Worm (Caenorhabditis elegans) whole organism, L1 larva: ENCODE measurements around the gene dos-3.

Experiments
- Y116A8C.19 ChIP-seq: sonication (generic microtip); optimal IDR thresholded peaks from 2 replicates; lab custom pipeline; 2016; ENCODE audit warnings: missing compliant biosample characterization, missing genetic modification characterization, borderline replicate concordance
- alr-1 ChIP-seq: fragments of 200-800 bp; sonication (Bioruptor generic); optimal IDR thresholded peaks from 2 replicates; lab custom pipeline; 2018; ENCODE audit warnings: borderline replicate concordance, mild to moderate bottlenecking, missing genetic modification characterization, missing compliant biosample characterization
- ama-1 ChIP-seq: fragments of 150-350 bp; optimal IDR thresholded peaks from 2 replicates; lab custom pipeline; 2014
- ceh-82 ChIP-seq, 3 experiments: fragments of 150-350 bp in 1 of 3; sonication (generic microtip) in 2 of 3; optimal IDR thresholded peaks; 2 replicates each; lab custom pipeline; 2014 to 2017; ENCODE audit warnings: missing biosample characterization in 3 of 3, missing genetic modification characterization in 3 of 3
- ceh-88 ChIP-seq: fragments of 200-800 bp; sonication (Bioruptor generic); IDR thresholded peaks from 2 replicates; pipeline ENCODE4 v1.3.6; 2022; ENCODE audit warnings: missing genetic modification characterization, missing compliant biosample characterization
- ceh-90 ChIP-seq: sonication (generic microtip); optimal IDR thresholded peaks from 2 replicates; lab custom pipeline; 2016; ENCODE audit warnings: missing genetic modification characterization, missing compliant biosample characterization
- ces-1 ChIP-seq: fragments of 150-350 bp; optimal IDR thresholded peaks from 2 replicates; lab custom pipeline; 2014; ENCODE audit warnings: missing biosample characterization, missing genetic modification reagents, missing genetic modification characterization
- dsc-1 ChIP-seq: sonication (generic microtip); optimal IDR thresholded peaks from 2 replicates; lab custom pipeline; 2016; ENCODE audit warnings: mild to moderate bottlenecking, missing genetic modification characterization, missing compliant biosample characterization
- efl-3 ChIP-seq: fragments of 200-800 bp; sonication (Bioruptor generic); optimal IDR thresholded peaks from 2 replicates; lab custom pipeline; 2018; ENCODE audit warnings: mild to moderate bottlenecking, missing genetic modification characterization, missing compliant biosample characterization
- elt-3 ChIP-seq, 6 experiments: fragments of 150-350 bp in 1 of 6; sonication (generic microtip); optimal IDR thresholded peaks; 2 replicates each; lab custom pipeline; 2017 to 2018; ENCODE audit warnings: missing biosample characterization in 6 of 6, missing genetic modification characterization in 6 of 6, inconsistent platforms in 1 of 6
- fkh-4 ChIP-seq: sonication (generic microtip); optimal IDR thresholded peaks from 2 replicates; lab custom pipeline; 2016; ENCODE audit warnings: missing compliant biosample characterization, missing genetic modification characterization, borderline replicate concordance
- fkh-8 ChIP-seq: sonication (generic microtip); optimal IDR thresholded peaks from 2 replicates; lab custom pipeline; 2016; ENCODE audit warnings: mild to moderate bottlenecking, missing genetic modification characterization, missing compliant biosample characterization
- irx-1 ChIP-seq: sonication (generic microtip); optimal IDR thresholded peaks from 2 replicates; lab custom pipeline; 2016; ENCODE audit warnings: missing genetic modification characterization, missing compliant biosample characterization
- jun-1 ChIP-seq: fragments of 150-350 bp; optimal IDR thresholded peaks from 2 replicates; lab custom pipeline; 2014; ENCODE audit warnings: missing biosample characterization, missing genetic modification reagents, missing genetic modification characterization
- lin-14 ChIP-seq: fragments of 200-800 bp; sonication (Bioruptor generic); optimal IDR thresholded peaks from 2 replicates; lab custom pipeline; 2018; ENCODE audit warnings: mild to moderate bottlenecking, missing genetic modification characterization, moderate library complexity, missing compliant biosample characterization
- lin-15B ChIP-seq: fragments of 150-350 bp; sonication (generic microtip); optimal IDR thresholded peaks from 3 replicates; lab custom pipeline; 2014; ENCODE audit warnings: missing biosample characterization, missing genetic modification characterization
- lin-35 ChIP-seq, 2 experiments: fragments of 150-350 bp; optimal IDR thresholded peaks; 2 replicates each; lab custom pipeline; 2014; ENCODE audit warnings: missing biosample characterization in 2 of 2, missing genetic modification characterization in 2 of 2, missing genetic modification reagents in 2 of 2
- lin-39 ChIP-seq: fragments of 150-350 bp; optimal IDR thresholded peaks from 2 replicates; lab custom pipeline; 2014; ENCODE audit warnings: missing biosample characterization, missing genetic modification reagents, missing genetic modification characterization
- lir-3 ChIP-seq: sonication (generic microtip); optimal IDR thresholded peaks from 2 replicates; lab custom pipeline; 2016; ENCODE audit warnings: mild to moderate bottlenecking, missing genetic modification characterization, moderate library complexity, missing compliant biosample characterization; ENCODE audit not compliant: poor library complexity
- lsy-2 ChIP-seq, 2 experiments: fragments of 150-350 bp; optimal IDR thresholded peaks; 2 replicates each; lab custom pipeline; 2014; ENCODE audit warnings: missing biosample characterization in 2 of 2, missing genetic modification characterization in 2 of 2
- mab-9 ChIP-seq: fragments of 200-800 bp; sonication (Bioruptor generic); IDR thresholded peaks from 2 replicates; pipeline ENCODE4 v1.3.6; 2022; ENCODE audit warnings: missing genetic modification reagents, missing genetic modification characterization, missing compliant biosample characterization
- mdl-1 ChIP-seq, 2 experiments: fragments of 150-350 bp; optimal IDR thresholded peaks; 2 replicates each; lab custom pipeline; 2014 to 2017; ENCODE audit warnings: missing biosample characterization in 2 of 2, missing genetic modification characterization in 2 of 2, inconsistent platforms in 1 of 2
- mep-1 ChIP-seq: fragments of 150-350 bp; optimal IDR thresholded peaks from 2 replicates; lab custom pipeline; 2014; ENCODE audit warnings: missing biosample characterization, missing genetic modification characterization
- nhr-11 ChIP-seq: fragments of 150-350 bp; optimal IDR thresholded peaks from 2 replicates; lab custom pipeline; 2014; ENCODE audit warnings: missing biosample characterization, missing genetic modification characterization
- nhr-12 ChIP-seq: sonication (generic microtip); optimal IDR thresholded peaks from 2 replicates; lab custom pipeline; 2017; ENCODE audit warnings: missing biosample characterization, missing genetic modification characterization
- nhr-20 ChIP-seq: sonication (generic microtip); optimal IDR thresholded peaks from 2 replicates; lab custom pipeline; 2016; ENCODE audit warnings: mild to moderate bottlenecking, missing genetic modification characterization, missing compliant biosample characterization
- nhr-237 ChIP-seq: fragments of 150-350 bp; optimal IDR thresholded peaks from 2 replicates; lab custom pipeline; 2014; ENCODE audit warnings: missing biosample characterization, missing genetic modification characterization
- nhr-28 ChIP-seq: fragments of 150-350 bp; optimal IDR thresholded peaks from 2 replicates; lab custom pipeline; 2014; ENCODE audit warnings: missing biosample characterization, missing genetic modification characterization
- nhr-71 ChIP-seq: sonication (generic microtip); optimal IDR thresholded peaks from 2 replicates; lab custom pipeline; 2016; ENCODE audit warnings: mild to moderate bottlenecking, missing genetic modification characterization, moderate library complexity, missing compliant biosample characterization
- nhr-76 ChIP-seq: sonication (generic microtip); optimal IDR thresholded peaks from 2 replicates; lab custom pipeline; 2017; ENCODE audit warnings: missing biosample characterization, missing genetic modification characterization
- nhr-77 ChIP-seq: fragments of 150-350 bp; optimal IDR thresholded peaks from 2 replicates; lab custom pipeline; 2014; ENCODE audit warnings: missing biosample characterization, missing genetic modification characterization
- nhr-84 ChIP-seq: sonication (generic microtip); optimal IDR thresholded peaks from 2 replicates; lab custom pipeline; 2017; ENCODE audit warnings: missing biosample characterization, missing genetic modification characterization
- nhr-85 ChIP-seq: sonication (generic microtip); peaks from one replicate; lab custom pipeline; 2016; ENCODE audit warnings: missing genetic modification characterization, inconsistent platforms, missing compliant biosample characterization
- pag-3 ChIP-seq: sonication (generic microtip); optimal IDR thresholded peaks from 2 replicates; lab custom pipeline; 2017; ENCODE audit warnings: missing genetic modification characterization, mild to moderate bottlenecking, missing compliant biosample characterization, antibody characterized with exemption, borderline replicate concordance; ENCODE audit not compliant: insufficient read depth
- pqm-1 ChIP-seq: sonication (generic microtip); optimal IDR thresholded peaks from 3 replicates; lab custom pipeline; 2017; ENCODE audit warnings: missing biosample characterization, missing genetic modification characterization
- rnt-1 ChIP-seq: sonication (generic microtip); optimal IDR thresholded peaks from 2 replicates; lab custom pipeline; 2016; ENCODE audit warnings: mild to moderate bottlenecking, missing genetic modification characterization, moderate library complexity, missing compliant biosample characterization
- skn-1 ChIP-seq: fragments of 150-350 bp; optimal IDR thresholded peaks from 2 replicates; lab custom pipeline; 2014; ENCODE audit warnings: missing biosample characterization, missing genetic modification characterization
- snpc-4 ChIP-seq: fragments of 150-350 bp; optimal IDR thresholded peaks from 2 replicates; lab custom pipeline; 2014; ENCODE audit warnings: missing biosample characterization, missing genetic modification characterization
- snu-23 ChIP-seq: sonication (generic microtip); optimal IDR thresholded peaks from 2 replicates; lab custom pipeline; 2016; ENCODE audit warnings: missing genetic modification characterization, missing compliant biosample characterization
- sox-4 ChIP-seq: sonication (generic microtip); optimal IDR thresholded peaks from 2 replicates; lab custom pipeline; 2016; ENCODE audit warnings: missing genetic modification characterization, missing compliant biosample characterization
- sptf-1 ChIP-seq: fragments of 150-350 bp; optimal IDR thresholded peaks from 2 replicates; lab custom pipeline; 2014; ENCODE audit warnings: missing biosample characterization, missing genetic modification characterization
- sup-37 ChIP-seq: fragments of 200-800 bp; sonication (Bioruptor generic); optimal IDR thresholded peaks from 2 replicates; lab custom pipeline; 2018; ENCODE audit warnings: mild to moderate bottlenecking, missing genetic modification characterization, missing compliant biosample characterization
- tlp-1 ChIP-seq: fragments of 150-350 bp; optimal IDR thresholded peaks from 2 replicates; lab custom pipeline; 2014; ENCODE audit warnings: missing biosample characterization, missing genetic modification characterization
- unc-98 ChIP-seq: fragments of 200-800 bp; sonication (Bioruptor generic); IDR thresholded peaks from 2 replicates; pipeline ENCODE4 v1.3.6; 2022; ENCODE audit warnings: missing genetic modification characterization, missing compliant biosample characterization
- zip-4 ChIP-seq: fragments of 200-800 bp; sonication (Bioruptor generic); optimal IDR thresholded peaks from 2 replicates; lab custom pipeline; 2018; ENCODE audit warnings: mild to moderate bottlenecking, missing genetic modification characterization, moderate library complexity, missing compliant biosample characterization

dos-3 gene

DNA sequence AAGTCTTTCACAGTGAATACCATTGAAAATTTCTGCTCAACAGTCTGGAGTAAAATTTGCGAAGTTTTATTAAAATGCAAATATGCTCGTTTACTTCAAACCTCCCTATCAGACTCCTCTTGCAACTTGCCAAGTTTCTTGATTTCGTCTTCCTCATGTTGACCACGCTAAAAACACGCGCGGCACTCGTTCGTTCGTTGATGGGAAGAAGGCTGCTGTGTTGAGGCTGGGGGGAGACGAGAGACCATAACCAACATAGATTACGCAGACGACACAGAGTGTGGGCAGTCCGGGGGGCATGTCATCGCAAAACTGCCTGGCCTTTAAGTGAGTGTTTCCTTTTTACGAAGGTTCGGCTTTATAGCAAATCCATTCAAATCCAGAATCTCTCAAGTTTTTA is 4.6 kb upstream of the dos-3 start (continued):
- TF ChIP-seq lin-35 (GFP tag; optimal IDR thresholded peaks at IDR 0.05; lab: Kevin White, UChicago): peak; percentile 18 to 39
- TF ChIP-seq sox-4 (tag; lab: Kevin White, UChicago): no peak
- TF ChIP-seq mdl-1 (tag; optimal IDR thresholded peaks at IDR 0.05; lab: Kevin White, UChicago): peak in 1 of 2 experiments; percentile 59
- peak in 1 of 6 experiments; percentile 35 for TF ChIP-seq elt-3 (tag; optimal IDR thresholded peaks at IDR 0.05; lab: Kevin White, UChicago)

DNA sequence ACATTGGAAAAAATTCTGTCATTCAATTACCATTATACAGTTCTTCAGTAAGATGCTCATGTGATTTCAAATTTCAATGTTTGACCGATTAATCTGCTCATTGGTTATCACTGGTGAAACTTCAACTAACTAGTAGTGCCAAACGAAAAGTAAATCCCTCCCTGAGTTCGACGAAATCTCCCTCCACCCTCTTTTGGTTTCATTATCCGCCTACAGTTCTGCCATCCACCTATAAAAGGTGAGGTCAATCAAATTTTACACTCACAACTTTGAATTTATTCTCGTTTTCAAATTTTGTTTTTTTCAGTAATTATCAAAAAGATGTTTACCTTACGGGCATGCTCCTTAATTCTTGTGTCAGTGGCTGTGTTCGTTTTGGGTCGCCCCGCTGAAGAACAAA is 3.2 kb upstream of the dos-3 start, which contains the start of gene far-8:
TSS of gene far-8 (plus strand) at position 301 of the 400 bp plus-strand sequence.
- no peak for TF ChIP-seq alr-1 (tag; lab: Kevin White, UChicago)
- no peak for TF ChIP-seq lin-15B
- no peak for TF ChIP-seq dsc-1 (tag; lab: Kevin White, UChicago)
- TF ChIP-seq fkh-4 (tag; lab: Kevin White, UChicago): no peak
- TF ChIP-seq nhr-11: no peak
- TF ChIP-seq lin-14 (GFP tag; lab: Kevin White, UChicago): no peak

DNA sequence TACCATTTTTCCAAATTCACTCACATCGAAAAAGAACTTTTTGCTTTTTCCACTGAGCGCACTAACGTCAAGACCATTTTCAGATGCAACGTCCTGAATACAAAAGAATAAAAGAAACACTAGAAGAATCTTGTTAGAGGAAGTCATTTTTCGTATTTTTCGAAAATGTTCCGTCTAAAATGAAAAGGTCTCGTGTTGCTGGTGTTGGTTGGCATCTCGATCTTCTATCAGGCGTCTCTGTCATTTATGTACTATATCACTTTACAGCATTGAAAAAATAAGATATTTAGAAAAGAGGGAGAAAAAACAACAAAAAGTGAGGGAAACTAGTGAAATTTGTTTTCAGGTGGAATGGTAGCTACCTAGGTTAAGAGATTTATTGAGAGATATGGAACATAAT is 1.8 kb upstream of the dos-3 start, which contains the start of gene K02F3.9:
TSS of gene K02F3.9 (minus strand) at position 190 of the 400 bp plus-strand sequence.
- TF ChIP-seq nhr-85 (tag; lab: Kevin White, UChicago) (peak; percentile 1), efl-3 (no peak), rnt-1 (peak; percentile 23), pag-3 (tag; lab: Kevin White, UChicago) (peak; percentile 93), sptf-1 (tag; lab: Kevin White, UChicago) (no peak), lin-14 (GFP tag; lab: Kevin White, UChicago) (peak; percentile 35), mep-1 (tag; lab: Kevin White, UChicago) (peak; percentile 3), nhr-84 (tag; lab: Kevin White, UChicago) (no peak), nhr-71 (tag; lab: Kevin White, UChicago) (peak; percentile 18), irx-1 (tag; lab: Kevin White, UChicago) (no peak)

DNA sequence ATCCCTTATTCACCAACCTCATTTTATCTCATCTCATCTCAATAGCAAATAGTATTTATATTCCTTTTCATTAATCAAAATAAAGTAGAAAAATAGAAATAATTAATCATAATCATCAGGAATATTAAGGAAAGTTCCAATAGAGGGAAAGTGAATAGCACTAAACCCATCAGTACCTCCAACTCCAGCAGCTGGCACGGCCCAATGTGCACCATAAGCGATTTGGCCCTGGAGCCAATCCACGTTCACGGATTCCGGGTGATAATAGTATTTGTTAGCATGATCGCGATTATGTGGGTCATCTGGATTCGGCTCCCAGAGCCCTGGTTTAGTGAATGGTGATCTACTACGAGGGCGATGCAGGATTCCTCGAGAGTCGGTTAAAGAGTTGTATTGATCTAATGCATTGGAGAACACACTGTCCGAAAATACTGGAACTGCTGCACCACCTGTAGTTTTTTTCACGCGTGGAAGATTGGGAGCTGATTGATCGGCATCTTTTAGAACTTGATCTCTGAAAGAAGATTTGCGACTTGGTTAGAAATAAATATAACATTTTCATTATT is 3.6 kb downstream of the dos-3 start:
- no peak for TF ChIP-seq mab-9 (GFP tag; lab: Robert Waterston, UW)
- no peak for TF ChIP-seq unc-98 (GFP tag; lab: Robert Waterston, UW)
- TF ChIP-seq pag-3 (tag; lab: Kevin White, UChicago): no peak
- TF ChIP-seq nhr-85 (tag; lab: Kevin White, UChicago): peak; percentile 75
- peak; percentile 73 for TF ChIP-seq ceh-88 (GFP tag; lab: Robert Waterston, UW)
- peak; percentile 68 for TF ChIP-seq jun-1 (tag; lab: Kevin White, UChicago)
- TF ChIP-seq nhr-237 (tag; lab: Kevin White, UChicago): no peak
- TF ChIP-seq lin-15B: no peak
- peak; percentile 31 for TF ChIP-seq nhr-20 (tag; lab: Kevin White, UChicago)
- peak; percentile 15 for TF ChIP-seq snu-23
- TF ChIP-seq mep-1 (tag; lab: Kevin White, UChicago): no peak
- no peak for TF ChIP-seq efl-3
- no peak for TF ChIP-seq nhr-76 (tag; lab: Kevin White, UChicago)
- peak; percentile 51 for TF ChIP-seq nhr-77 (tag; lab: Kevin White, UChicago)
- no peak for TF ChIP-seq lir-3
- TF ChIP-seq fkh-8 (tag; lab: Kevin White, UChicago): peak; percentile 24
- TF ChIP-seq mdl-1 (tag; optimal IDR thresholded peaks at IDR 0.05; lab: Kevin White, UChicago): no peak
- TF ChIP-seq zip-4 (GFP tag; lab: Kevin White, UChicago): no peak
- peak; percentile 74 for TF ChIP-seq sup-37 (GFP tag; lab: Kevin White, UChicago)
- TF ChIP-seq ces-1: no peak
- TF ChIP-seq nhr-28 (tag; lab: Kevin White, UChicago): peak; percentile 7
- TF ChIP-seq tlp-1 (tag; lab: Kevin White, UChicago): no peak
- no peak for TF ChIP-seq ceh-90 (tag; lab: Kevin White, UChicago)
- no peak for TF ChIP-seq snpc-4 (tag; lab: Kevin White, UChicago)
- TF ChIP-seq irx-1 (tag; lab: Kevin White, UChicago): no peak
- TF ChIP-seq pqm-1 (tag; lab: Kevin White, UChicago): no peak
- TF ChIP-seq ama-1 (lab: Kevin White, UChicago): peak; percentile 97
- TF ChIP-seq Y116A8C.19: no peak
- TF ChIP-seq nhr-71 (tag; lab: Kevin White, UChicago): peak; percentile 75
- TF ChIP-seq lsy-2 (tag; optimal IDR thresholded peaks at IDR 0.05; lab: Kevin White, UChicago): peak; percentile 40 to 64
- no peak for TF ChIP-seq sox-4 (tag; lab: Kevin White, UChicago)
- TF ChIP-seq nhr-12: no peak
- no peak for TF ChIP-seq ceh-82 (tag; optimal IDR thresholded peaks at IDR 0.05; lab: Kevin White, UChicago)
- TF ChIP-seq lin-39 (tag; lab: Kevin White, UChicago): no peak
- TF ChIP-seq skn-1 (tag; lab: Kevin White, UChicago): peak; percentile 30
